Worm (Caenorhabditis elegans): Measurements from ENCODE around the gene C07G1.7.

The C07G1.7 gene

DNA sequence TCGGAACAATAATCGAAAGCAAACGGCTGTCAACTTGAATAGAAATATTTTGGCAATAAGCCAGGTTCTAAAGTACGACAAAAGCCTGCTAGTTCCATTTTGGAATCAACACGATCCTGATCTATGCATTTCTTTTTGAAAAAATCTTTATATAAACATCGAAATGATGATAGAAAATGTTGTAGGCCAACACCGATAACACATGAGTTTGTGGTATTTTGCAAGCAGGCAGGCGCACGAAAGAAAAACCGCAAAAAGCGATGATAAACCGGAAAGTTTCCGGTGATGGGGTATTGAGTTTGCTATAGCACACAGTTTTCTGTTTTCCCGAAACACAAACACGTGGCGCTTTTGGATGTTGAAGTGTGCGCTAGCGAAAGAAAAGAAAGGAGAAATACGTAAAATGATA is 22.4 kb upstream of the C07G1.7 start (continued):
- no peak for TF ChIP-seq lsy-27 (tag; optimal IDR thresholded peaks at IDR 0.05; ENCODE audit: borderline replicate concordance, insufficient read depth)
- no peak for TF ChIP-seq cebp-1 (GFP tag; IDR thresholded peaks at IDR 0.05)
- peak; percentile 12 for TF ChIP-seq cebp-1 (tag; optimal IDR thresholded peaks at IDR 0.05)
- no peak for TF ChIP-seq sdz-38 (tag; optimal IDR thresholded peaks at IDR 0.05)
- TF ChIP-seq akir-1 (GFP tag; optimal IDR thresholded peaks at IDR 0.05), result no peak
- no peak for TF ChIP-seq zfh-2 (GFP tag; conservative IDR thresholded peaks at IDR 0.05)
- TF ChIP-seq F49E8.2 (tag; optimal IDR thresholded peaks at IDR 0.05; ENCODE audit: insufficient read depth), result no peak
- TF ChIP-seq madf-10 (tag; optimal IDR thresholded peaks at IDR 0.05), result no peak
- TF ChIP-seq hmg-20 (GFP tag; IDR thresholded peaks at IDR 0.05), result no peak

DNA sequence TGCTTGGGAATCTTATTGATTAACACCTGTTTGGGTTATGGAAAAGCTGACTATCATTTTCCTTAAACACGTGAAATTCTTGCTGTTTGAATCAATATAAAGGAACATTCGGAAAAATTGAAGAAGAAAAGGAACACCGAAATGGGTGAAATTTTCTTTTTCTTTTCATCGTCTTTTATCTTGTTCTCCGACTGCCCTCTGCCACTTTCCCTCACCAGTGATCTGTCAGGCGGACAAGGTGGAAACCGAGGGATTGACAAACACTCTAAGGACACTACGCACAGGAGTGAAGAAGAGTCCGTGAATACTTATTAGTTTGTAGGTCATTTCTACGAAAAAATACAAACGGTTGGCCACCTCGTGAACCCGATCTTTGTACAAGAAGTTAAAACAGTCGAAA is 21.6 kb upstream of the C07G1.7 start:
- TF ChIP-seq F52B5.7 (tag; optimal IDR thresholded peaks at IDR 0.05) (no peak), attf-3 (GFP tag; conservative IDR thresholded peaks at IDR 0.05) (0 out of 2 replicates have a peak, but pooled peaks have one; percentile 34), lag-1 (GFP tag; IDR thresholded peaks at IDR 0.05) (no peak), B0019.2 (GFP tag; conservative IDR thresholded peaks at IDR 0.05) (no peak), die-1 (tag; optimal IDR thresholded peaks at IDR 0.05) (no peak), ztf-3 (GFP tag; optimal IDR thresholded peaks at IDR 0.05) (no peak), snpc-3.4 (tag; optimal IDR thresholded peaks at IDR 0.05) (no peak)

DNA sequence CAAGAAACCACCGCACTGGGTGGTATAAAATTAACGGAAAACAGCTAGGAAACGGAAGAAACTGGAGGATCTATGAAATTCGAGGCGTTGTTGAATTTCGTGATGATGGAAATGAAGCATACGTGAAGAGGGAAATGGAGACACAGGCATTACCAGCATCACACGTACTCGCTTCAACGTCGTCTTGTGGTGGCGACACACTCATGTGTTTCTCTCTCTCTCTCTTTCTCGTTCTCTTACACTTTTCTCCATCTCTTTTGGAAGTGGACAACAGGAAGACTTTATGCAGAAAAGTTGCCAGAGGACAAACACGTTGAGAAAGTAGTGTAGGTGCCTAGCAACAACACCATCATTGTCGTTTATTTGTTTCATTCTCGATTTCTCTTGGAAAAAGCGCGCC is 20.8 kb upstream of the C07G1.7 start:
- peak; percentile 6 for TF ChIP-seq nhr-80 (tag; optimal IDR thresholded peaks at IDR 0.05)
- no peak for TF ChIP-seq snpc-3.4 (tag; optimal IDR thresholded peaks at IDR 0.05)
- no peak for TF ChIP-seq cebp-1 (GFP tag; IDR thresholded peaks at IDR 0.05)
- peak; percentile 27 for TF ChIP-seq cebp-1 (tag; optimal IDR thresholded peaks at IDR 0.05)
- TF ChIP-seq tlf-1 (GFP tag; optimal IDR thresholded peaks at IDR 0.05), result no peak
- no peak for TF ChIP-seq fkh-3 (tag; optimal IDR thresholded peaks at IDR 0.05)
- no peak for TF ChIP-seq bed-2 (GFP tag; IDR thresholded peaks at IDR 0.05)
- TF ChIP-seq hmg-1.2 (GFP tag; IDR thresholded peaks at IDR 0.05), result peak; percentile 17; the same call in 1 of the 2 replicates
- no peak for TF ChIP-seq zim-3 (tag; optimal IDR thresholded peaks at IDR 0.05)

DNA sequence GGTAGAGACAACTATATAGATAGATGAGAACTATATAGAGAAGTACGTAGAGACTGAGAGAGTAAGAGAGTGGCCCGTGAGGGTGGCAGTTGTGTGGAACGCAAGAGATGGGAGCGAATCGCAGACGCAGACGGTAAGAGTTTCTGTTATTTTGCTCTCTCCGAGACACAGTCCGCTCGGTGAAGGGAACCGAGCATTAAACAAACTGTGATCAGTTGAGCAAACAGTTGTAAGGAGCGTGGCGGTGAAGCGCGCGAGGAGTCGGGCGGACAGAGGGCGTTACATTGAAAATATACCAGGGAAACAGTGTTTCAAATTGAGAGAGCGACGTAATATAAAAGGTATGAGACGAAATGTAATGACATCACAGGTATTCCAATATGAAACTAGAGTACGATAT is 17.9 kb upstream of the C07G1.7 start:
- TF ChIP-seq T26A5.8 (tag; optimal IDR thresholded peaks at IDR 0.05) (no peak), lin-54 (GFP tag; optimal IDR thresholded peaks at IDR 0.05) (peak; percentile 17), bed-2 (GFP tag; IDR thresholded peaks at IDR 0.05) (no peak), F57C9.4 (tag; optimal IDR thresholded peaks at IDR 0.05) (no peak), F39B2.1 (GFP tag; IDR thresholded peaks at IDR 0.05) (no peak), ztf-26 (tag; optimal IDR thresholded peaks at IDR 0.05) (no peak), hlh-12 (tag; optimal IDR thresholded peaks at IDR 0.05) (no peak), Y53G8AR.9 (GFP tag; conservative IDR thresholded peaks at IDR 0.05) (no peak), F49E8.2 (tag; optimal IDR thresholded peaks at IDR 0.05; ENCODE audit: insufficient read depth) (no peak), nfya-1 (tag; optimal IDR thresholded peaks at IDR 0.05; ENCODE audit: borderline replicate concordance, insufficient read depth) (no peak), attf-5 (GFP tag; optimal IDR thresholded peaks at IDR 0.05) (peak; percentile 45), madf-8 (GFP tag; conservative IDR thresholded peaks at IDR 0.05) (no peak), xnd-1 (tag; optimal IDR thresholded peaks at IDR 0.05) (no peak), C17E4.6 (GFP tag; IDR thresholded peaks at IDR 0.05) (no peak), ztf-6 (GFP tag; IDR thresholded peaks at IDR 0.05) (no peak), let-607 (tag; optimal IDR thresholded peaks at IDR 0.05) (peak in 1 of 2 experiments; percentile 14), athp-1 (tag; optimal IDR thresholded peaks at IDR 0.05) (no peak), nhr-90 (tag; optimal IDR thresholded peaks at IDR 0.05) (peak; percentile 39), dox-1 (GFP tag; IDR thresholded peaks at IDR 0.05) (peak; percentile 60), F37B4.10 (GFP tag; IDR thresholded peaks at IDR 0.05) (0 out of 2 replicates have a peak, but pooled peaks have one; percentile 43), ccch-3 (GFP tag; optimal IDR thresholded peaks at IDR 0.05) (no peak), lir-1 (GFP tag; conservative IDR thresholded peaks at IDR 0.05) (no peak), B0035.1 (tag; optimal IDR thresholded peaks at IDR 0.05) (no peak), pbrm-1 (GFP tag; IDR thresholded peaks at IDR 0.05) (no peak), F55B11.4 (tag; optimal IDR thresholded peaks at IDR 0.05; ENCODE audit: borderline replicate concordance, insufficient read depth) (no peak)
